Fruit fly (Drosophila melanogaster) Kc167 (cell line): Measurements from ENCODE around the gene BBS8.

Source experiments
- Myc ChIP-seq: fragments of >200 bp; optimal IDR thresholded peaks from 2 replicates; lab custom pipeline; 2017; ENCODE audit warnings: missing external identifiers
- Sin3A ChIP-seq: fragments of >200 bp; optimal IDR thresholded peaks from 2 replicates; lab custom pipeline; 2018; ENCODE audit warnings: missing external identifiers
- h ChIP-seq: fragments of >200 bp; optimal IDR thresholded peaks from 3 replicates; lab custom pipeline; 2018; ENCODE audit warnings: missing external identifiers
- insv ChIP-seq: fragments of >200 bp; optimal IDR thresholded peaks from 3 replicates; lab custom pipeline; 2018; ENCODE audit warnings: missing external identifiers
- psq ChIP-seq: fragments of >200 bp; optimal IDR thresholded peaks from 2 replicates; lab custom pipeline; 2017; ENCODE audit warnings: missing external identifiers
- ttk ChIP-seq: sonication (Bioruptor generic); optimal IDR thresholded peaks from 2 replicates; lab custom pipeline; 2017; ENCODE audit warnings: missing external identifiers

- no peak for TF ChIP-seq ttk
- TF ChIP-seq h (lab: Kevin White, UChicago), result no peak
- no peak for TF ChIP-seq Sin3A (lab: Kevin White, UChicago)
- TF ChIP-seq psq (lab: Kevin White, UChicago), result no peak
- no peak for TF ChIP-seq Myc (lab: Kevin White, UChicago)
- no peak for TF ChIP-seq insv (lab: Kevin White, UChicago)
Measured at dm6 chr2L:390509-390908, 32.2 kb upstream of the BBS8 start.
